Fruit fly (Drosophila melanogaster) whole organism, embryonic: ENCODE results near the gene PH4alphaEFB.
A peak's percentile ranks its signal among the peaks of the same experiment; 100 is the strongest.

ENCODE experiments used
- Asciz ChIP-seq: fragments of 200-800 bp; sonication (Bioruptor generic); optimal IDR thresholded peaks from 2 replicates; lab custom pipeline; 2017; ENCODE audit warnings: missing biosample characterization, mild to moderate bottlenecking, missing genetic modification characterization, missing genetic modification reagents
- B-H1 ChIP-seq: fragments of 200-800 bp; sonication (Bioruptor generic); IDR thresholded peaks from 3 replicates; pipeline ENCODE4 v1.3.6; 2022; ENCODE audit warnings: missing biosample characterization, missing genetic modification characterization
- CG10267 ChIP-seq: fragments of 200-800 bp; sonication (Bioruptor generic); optimal IDR thresholded peaks from 2 replicates; lab custom pipeline; 2018; ENCODE audit warnings: missing biosample characterization, mild to moderate bottlenecking, missing genetic modification characterization, moderate library complexity
- CG11504 ChIP-seq: fragments of 200-800 bp; sonication (Bioruptor generic); optimal IDR thresholded peaks from 3 replicates; lab custom pipeline; 2019; ENCODE audit warnings: missing biosample characterization, mild to moderate bottlenecking, missing genetic modification characterization, moderate library complexity
- CG11696 ChIP-seq: fragments of 200-800 bp; sonication (Bioruptor generic); IDR thresholded peaks from 2 replicates; pipeline ENCODE4 v1.3.6; 2022; ENCODE audit warnings: missing biosample characterization, missing genetic modification characterization
- CG12744 ChIP-seq: fragments of 200-800 bp; sonication (Bioruptor generic); optimal IDR thresholded peaks from 2 replicates; lab custom pipeline; 2016; ENCODE audit warnings: missing biosample characterization, missing genetic modification characterization
- CG14050 ChIP-seq: fragments of 200-800 bp; sonication (Bioruptor generic); IDR thresholded peaks from 3 replicates; pipeline ENCODE4 v1.3.6; 2022; ENCODE audit warnings: missing biosample characterization, missing genetic modification characterization
- CG1529 ChIP-seq: fragments of 200-800 bp; sonication (Bioruptor generic); optimal IDR thresholded peaks from 3 replicates; lab custom pipeline; 2018; ENCODE audit warnings: missing biosample characterization, missing genetic modification characterization
- CG17328 ChIP-seq: fragments of 200-800 bp; sonication (Bioruptor generic); IDR thresholded peaks from 2 replicates; pipeline ENCODE4 v1.3.6; 2022; ENCODE audit warnings: missing biosample characterization, missing genetic modification characterization
- CG17612 ChIP-seq: fragments of 200-800 bp; sonication (Bioruptor generic); IDR thresholded peaks from 2 replicates; pipeline ENCODE4 v1.3.6; 2022; ENCODE audit warnings: missing biosample characterization, missing genetic modification characterization
- CG18262 ChIP-seq: fragments of 200-800 bp; optimal IDR thresholded peaks from 3 replicates; lab custom pipeline; 2019; ENCODE audit warnings: missing biosample characterization, mild to moderate bottlenecking, missing genetic modification characterization, moderate library complexity
- CG2199 ChIP-seq: fragments of 200-800 bp; sonication (Bioruptor generic); IDR thresholded peaks from 3 replicates; pipeline ENCODE4 v1.3.6; 2022; ENCODE audit warnings: missing biosample characterization, missing genetic modification characterization
- CG2712 ChIP-seq: fragments of 200-800 bp; optimal IDR thresholded peaks from 3 replicates; lab custom pipeline; 2019; ENCODE audit warnings: missing biosample characterization, mild to moderate bottlenecking, missing genetic modification characterization, moderate library complexity
- CG31441 ChIP-seq: fragments of 200-800 bp; sonication (Bioruptor generic); IDR thresholded peaks from 2 replicates; pipeline ENCODE4 v1.3.6; 2022; ENCODE audit warnings: missing biosample characterization, missing genetic modification characterization
- CG3281 ChIP-seq: fragments of 200-800 bp; sonication (Bioruptor generic); optimal IDR thresholded peaks from 3 replicates; lab custom pipeline; 2017; ENCODE audit warnings: missing biosample characterization, mild to moderate bottlenecking, missing genetic modification characterization
- CG4328 ChIP-seq: fragments of 200-800 bp; sonication (Bioruptor generic); optimal IDR thresholded peaks from 3 replicates; lab custom pipeline; 2017; ENCODE audit warnings: missing biosample characterization, missing genetic modification reagents, missing genetic modification characterization
- CG6689 ChIP-seq: fragments of 200-800 bp; sonication (Bioruptor generic); IDR thresholded peaks from 2 replicates; pipeline ENCODE4 v1.3.6; 2022; ENCODE audit warnings: missing biosample characterization, missing genetic modification characterization
- CG8281 ChIP-seq: fragments of 200-800 bp; sonication (Bioruptor generic); optimal IDR thresholded peaks from 2 replicates; lab custom pipeline; 2018; ENCODE audit warnings: missing biosample characterization, mild to moderate bottlenecking, missing genetic modification characterization, moderate library complexity
- CG8924 ChIP-seq: fragments of 200-800 bp; optimal IDR thresholded peaks from 3 replicates; lab custom pipeline; 2019; ENCODE audit warnings: missing biosample characterization, mild to moderate bottlenecking, missing genetic modification characterization, moderate library complexity
- CG9727 ChIP-seq: fragments of 200-800 bp; sonication (Bioruptor generic); optimal IDR thresholded peaks from 3 replicates; lab custom pipeline; 2017; ENCODE audit warnings: missing biosample characterization, mild to moderate bottlenecking, missing genetic modification characterization
- CG9817 ChIP-seq: fragments of 200-800 bp; sonication (Bioruptor generic); optimal IDR thresholded peaks from 2 replicates; lab custom pipeline; 2018; ENCODE audit warnings: missing biosample characterization, mild to moderate bottlenecking, missing genetic modification characterization, moderate library complexity
- CoRest ChIP-seq: fragments of 200-800 bp; sonication (Bioruptor generic); optimal IDR thresholded peaks from 3 replicates; lab custom pipeline; 2018; ENCODE audit warnings: missing biosample characterization, mild to moderate bottlenecking, missing genetic modification characterization, moderate library complexity
- Dad ChIP-seq: fragments of 200-800 bp; sonication (Bioruptor generic); optimal IDR thresholded peaks from 3 replicates; lab custom pipeline; 2016; ENCODE audit warnings: missing biosample characterization, missing genetic modification characterization
- Deaf1 ChIP-seq: fragments of 200-800 bp; optimal IDR thresholded peaks from 3 replicates; lab custom pipeline; 2019; ENCODE audit warnings: missing biosample characterization, mild to moderate bottlenecking, missing genetic modification characterization, moderate library complexity
- E2f1 ChIP-seq: fragments of 200-800 bp; sonication (Bioruptor generic); IDR thresholded peaks from 2 replicates; pipeline ENCODE4 v1.3.6; 2022; ENCODE audit warnings: missing biosample characterization, missing genetic modification characterization
- H2.0 ChIP-seq: fragments of 200-800 bp; sonication (Bioruptor generic); IDR thresholded peaks from 2 replicates; pipeline ENCODE4 v1.3.6; 2022; ENCODE audit warnings: missing biosample characterization, missing genetic modification characterization
- HHEX ChIP-seq: fragments of 200-800 bp; sonication (Bioruptor generic); optimal IDR thresholded peaks from 3 replicates; lab custom pipeline; 2017; ENCODE audit warnings: missing biosample characterization, mild to moderate bottlenecking, missing genetic modification characterization, missing genetic modification reagents
- HLH3B ChIP-seq: fragments of 200-800 bp; sonication (Bioruptor generic); IDR thresholded peaks from 2 replicates; pipeline ENCODE4 v1.3.6; 2022; ENCODE audit warnings: missing biosample characterization, missing genetic modification characterization
- Rfx ChIP-seq: fragments of 200-800 bp; sonication (Bioruptor generic); IDR thresholded peaks from 2 replicates; pipeline ENCODE4 v1.3.6; 2022; ENCODE audit warnings: missing biosample characterization, missing genetic modification characterization
- Sox100B ChIP-seq: fragments of 200-800 bp; sonication (Bioruptor generic); optimal IDR thresholded peaks from 3 replicates; lab custom pipeline; 2018; ENCODE audit warnings: missing biosample characterization, mild to moderate bottlenecking, missing genetic modification characterization
- Ssrp ChIP-seq: fragments of 200-800 bp; sonication (Bioruptor generic); optimal IDR thresholded peaks from 2 replicates; lab custom pipeline; 2018; ENCODE audit warnings: missing biosample characterization, mild to moderate bottlenecking, missing genetic modification characterization, moderate library complexity
- aop ChIP-seq: fragments of 200-800 bp; sonication (Bioruptor generic); IDR thresholded peaks from 2 replicates; pipeline ENCODE4 v1.3.6; 2022; ENCODE audit warnings: missing biosample characterization, missing genetic modification characterization
- bcd ChIP-seq: fragments of 200-800 bp; sonication (Bioruptor generic); optimal IDR thresholded peaks from 2 replicates; lab custom pipeline; 2017; ENCODE audit warnings: missing biosample characterization, mild to moderate bottlenecking, missing genetic modification characterization
- chinmo ChIP-seq: fragments of 200-800 bp; sonication (Bioruptor generic); IDR thresholded peaks from 4 replicates; pipeline ENCODE4 v1.3.6; 2022; ENCODE audit warnings: missing biosample characterization, missing genetic modification characterization; ENCODE audit not compliant: partially characterized antibody
- dysf ChIP-seq: fragments of 200-800 bp; sonication (Bioruptor generic); IDR thresholded peaks from 3 replicates; pipeline ENCODE4 v1.3.6; 2022; ENCODE audit warnings: missing biosample characterization, missing genetic modification characterization
- en ChIP-seq: fragments of 200-800 bp; sonication (Bioruptor generic); optimal IDR thresholded peaks from 2 replicates; lab custom pipeline; 2016; ENCODE audit warnings: missing biosample characterization, missing genetic modification characterization
- esg ChIP-seq: fragments of 200-800 bp; sonication (Bioruptor generic); conservative IDR thresholded peaks from 2 replicates; pipeline ENCODE4 v1.3.6; 2022; ENCODE audit warnings: missing biosample characterization, missing genetic modification characterization
- gcm ChIP-seq: fragments of 200-800 bp; sonication (Bioruptor generic); optimal IDR thresholded peaks from 2 replicates; lab custom pipeline; 2019; ENCODE audit warnings: missing biosample characterization, mild to moderate bottlenecking, missing genetic modification characterization, moderate library complexity
- grau ChIP-seq: fragments of 200-800 bp; optimal IDR thresholded peaks from 3 replicates; lab custom pipeline; 2019; ENCODE audit warnings: missing biosample characterization, mild to moderate bottlenecking, missing genetic modification characterization, moderate library complexity
- hth ChIP-seq: fragments of >200 bp; optimal IDR thresholded peaks from 2 replicates; lab custom pipeline; 2017; ENCODE audit warnings: inconsistent platforms
- ind ChIP-seq: fragments of 200-800 bp; sonication (Bioruptor generic); optimal IDR thresholded peaks from 3 replicates; lab custom pipeline; 2016; ENCODE audit warnings: missing biosample characterization, missing genetic modification characterization
- kni ChIP-seq: fragments of 200-800 bp; sonication (Bioruptor generic); optimal IDR thresholded peaks from 3 replicates; lab custom pipeline; 2017; ENCODE audit warnings: mild to moderate bottlenecking, missing biosample characterization, missing genetic modification reagents, missing genetic modification characterization
- lab ChIP-seq: fragments of 200-800 bp; sonication (Bioruptor generic); optimal IDR thresholded peaks from 3 replicates; lab custom pipeline; 2017; ENCODE audit warnings: missing biosample characterization, missing genetic modification characterization, mild to moderate bottlenecking, moderate library complexity, missing genetic modification reagents
- nmo ChIP-seq: fragments of 200-800 bp; sonication (Bioruptor generic); optimal IDR thresholded peaks from 2 replicates; lab custom pipeline; 2018; ENCODE audit warnings: missing biosample characterization, mild to moderate bottlenecking, missing genetic modification characterization, moderate library complexity
- nom ChIP-seq: fragments of 200-800 bp; sonication (Bioruptor generic); optimal IDR thresholded peaks from 2 replicates; lab custom pipeline; 2017; ENCODE audit warnings: missing biosample characterization, missing genetic modification characterization, mild to moderate bottlenecking, moderate library complexity, missing genetic modification reagents
- phol ChIP-seq: fragments of 200-800 bp; sonication (Bioruptor generic); optimal IDR thresholded peaks from 3 replicates; lab custom pipeline; 2018; ENCODE audit warnings: missing biosample characterization, mild to moderate bottlenecking, missing genetic modification characterization, moderate library complexity
- row ChIP-seq: fragments of 200-800 bp; sonication (Bioruptor generic); IDR thresholded peaks from 3 replicates; pipeline ENCODE4 v1.3.6; 2022; ENCODE audit warnings: missing biosample characterization, missing genetic modification characterization
- tgo ChIP-seq: fragments of 200-800 bp; sonication (Bioruptor generic); IDR thresholded peaks from 3 replicates; pipeline ENCODE4 v1.3.6; 2022; ENCODE audit warnings: missing biosample characterization, missing genetic modification characterization
- zfh2 ChIP-seq: fragments of 200-800 bp; sonication (Bioruptor generic); optimal IDR thresholded peaks from 2 replicates; lab custom pipeline; 2016; ENCODE audit warnings: missing biosample characterization, missing genetic modification characterization

The PH4alphaEFB gene

dm6 chr3R:30461608-30462243 lies 4.1 kb upstream of the PH4alphaEFB start (continued):
- TF ChIP-seq phol (tag; lab: Kevin White, UChicago) (peak; percentile 44), CG4328 (peak; percentile 6), grau (tag; lab: Kevin White, UChicago) (peak; percentile 38), CG8281 (no peak), CG18262 (tag; lab: Kevin White, UChicago) (peak; percentile 33), en (no peak), CG9817 (tag; lab: Kevin White, UChicago) (no peak), CG14050 (GFP tag; lab: Robert Waterston, UW) (peak; percentile 18; the same call in 1 of the 3 replicates), aop (GFP tag; lab: Robert Waterston, UW) (no peak), B-H1 (GFP tag; lab: Robert Waterston, UW) (peak; percentile 15; the same call in 1 of the 3 replicates), CG17328 (0 out of 2 replicates have a peak, but pooled peaks have one; percentile 32), CG2199 (GFP tag; lab: Robert Waterston, UW) (0 out of 3 replicates have a peak, but pooled peaks have one; percentile 45), HHEX (GFP tag; lab: Kevin White, UChicago) (peak; percentile 15), chinmo (GFP tag; lab: Robert Waterston, UW) (0 out of 4 replicates have a peak, but pooled peaks have one; percentile 12), CG8924 (tag; lab: Kevin White, UChicago) (peak; percentile 22), CG2712 (tag; lab: Kevin White, UChicago) (peak; percentile 39), Asciz (GFP tag; lab: Kevin White, UChicago) (no peak), zfh2 (GFP tag; lab: Kevin White, UChicago) (no peak), Ssrp (tag; lab: Kevin White, UChicago) (peak; percentile 21), CG17612 (GFP tag; lab: Robert Waterston, UW) (no peak), row (peak; percentile 58), Deaf1 (no peak), HLH3B (peak; percentile 41; the same call in 1 of the 2 replicates), E2f1 (0 out of 2 replicates have a peak, but pooled peaks have one; percentile 30), CG9727 (GFP tag; lab: Kevin White, UChicago) (peak; percentile 25), H2.0 (GFP tag; lab: Robert Waterston, UW) (0 out of 2 replicates have a peak, but pooled peaks have one; percentile 41), lab (GFP tag; lab: Kevin White, UChicago) (peak; percentile 51), tgo (GFP tag; lab: Robert Waterston, UW) (peak; percentile 24; the same call in 1 of the 3 replicates), CG6689 (GFP tag; lab: Robert Waterston, UW) (0 out of 2 replicates have a peak, but pooled peaks have one; percentile 37), CG12744 (GFP tag; lab: Kevin White, UChicago) (no peak), CG10267 (peak; percentile 30), CG11504 (tag; lab: Kevin White, UChicago) (peak; percentile 59), dysf (GFP tag; lab: Robert Waterston, UW) (peak; percentile 57; the same call in 1 of the 3 replicates), gcm (GFP tag; lab: Kevin White, UChicago) (peak; percentile 15), kni (GFP tag; lab: Kevin White, UChicago) (no peak), esg (GFP tag; lab: Robert Waterston, UW) (no peak), Rfx (GFP tag; lab: Robert Waterston, UW) (peak; percentile 46; the same call in 1 of the 2 replicates), CG1529 (GFP tag; lab: Kevin White, UChicago) (no peak), CG11696 (GFP tag; lab: Robert Waterston, UW) (peak; percentile 89), hth (no peak), bcd (GFP tag; lab: Kevin White, UChicago) (peak; percentile 26), nmo (GFP tag; lab: Kevin White, UChicago) (peak; percentile 31), CG31441 (GFP tag; lab: Robert Waterston, UW) (peak; percentile 56), Sox100B (GFP tag; lab: Kevin White, UChicago) (peak; percentile 35), CG3281 (GFP tag; lab: Kevin White, UChicago) (peak; percentile 16), nom (GFP tag; lab: Kevin White, UChicago) (peak; percentile 21), CoRest (tag; lab: Kevin White, UChicago) (peak; percentile 41), ind (no peak), Dad (no peak)
